Worm (Caenorhabditis elegans) whole organism, young adult: ENCODE data around the gene W03F9.1.

ENCODE experiments used
- B0336.3 ChIP-seq: fragments of 200-800 bp; sonication (Bioruptor generic); IDR thresholded peaks from 2 replicates; pipeline ENCODE4 v1.3.6; 2022; ENCODE audit warnings: missing genetic modification characterization, missing compliant biosample characterization
- F22D6.2 ChIP-seq: sonication (generic microtip); optimal IDR thresholded peaks from 2 replicates; lab custom pipeline; 2016; ENCODE audit warnings: mild to moderate bottlenecking, missing genetic modification characterization, missing compliant biosample characterization
- F49E8.2 ChIP-seq: sonication (generic microtip); optimal IDR thresholded peaks from 3 replicates; lab custom pipeline; 2017; ENCODE audit warnings: missing genetic modification characterization, mild to moderate bottlenecking, missing compliant biosample characterization, antibody characterized with exemption, moderate library complexity; ENCODE audit not compliant: insufficient read depth
- F52B5.7 ChIP-seq: sonication (generic microtip); optimal IDR thresholded peaks from 2 replicates; lab custom pipeline; 2016; ENCODE audit warnings: mild to moderate bottlenecking, missing genetic modification characterization, missing compliant biosample characterization
- ZK185.1 ChIP-seq: sonication (generic microtip); optimal IDR thresholded peaks from 2 replicates; lab custom pipeline; 2016; ENCODE audit warnings: mild to moderate bottlenecking, missing genetic modification characterization, missing compliant biosample characterization; ENCODE audit not compliant: poor library complexity, severe bottlenecking
- akir-1 ChIP-seq: fragments of 200-800 bp; sonication (Bioruptor generic); optimal IDR thresholded peaks from 2 replicates; lab custom pipeline; 2018; ENCODE audit warnings: mild to moderate bottlenecking, missing genetic modification characterization, moderate library complexity, missing compliant biosample characterization
- attf-5 ChIP-seq: fragments of 200-800 bp; sonication (Bioruptor generic); optimal IDR thresholded peaks from 2 replicates; lab custom pipeline; 2018; ENCODE audit warnings: mild to moderate bottlenecking, missing genetic modification characterization, missing compliant biosample characterization
- cebp-1 ChIP-seq, 2 experiments: fragments of 200-800 bp in 1 of 2; sonication (Bioruptor generic) in 1 of 2; sonication (generic microtip) in 1 of 2; IDR thresholded peaks in 1 of 2; optimal IDR thresholded peaks in 1 of 2; 2 replicates each; pipeline versions ENCODE4 v1.3.6 to Lab custom; 2017 to 2022; ENCODE audit warnings: missing compliant biosample characterization in 2 of 2, missing genetic modification characterization in 2 of 2, mild to moderate bottlenecking in 1 of 2, missing genetic modification reagents in 1 of 2, moderate library complexity in 1 of 2
- cebp-2 ChIP-seq: fragments of 200-800 bp; sonication (Bioruptor generic); IDR thresholded peaks from 2 replicates; pipeline ENCODE4 v1.3.6; 2022; ENCODE audit warnings: missing genetic modification characterization, missing compliant biosample characterization
- ceh-79 ChIP-seq: sonication (generic microtip); optimal IDR thresholded peaks from 2 replicates; lab custom pipeline; 2017; ENCODE audit warnings: mild to moderate bottlenecking, missing genetic modification characterization, missing compliant biosample characterization
- chd-7 ChIP-seq: sonication (generic microtip); optimal IDR thresholded peaks from 2 replicates; lab custom pipeline; 2016; ENCODE audit warnings: mild to moderate bottlenecking, missing genetic modification characterization, moderate library complexity, missing compliant biosample characterization
- egrh-3 ChIP-seq: fragments of 200-800 bp; sonication (Bioruptor generic); IDR thresholded peaks from 2 replicates; pipeline ENCODE4 v1.3.6; 2022; ENCODE audit warnings: missing genetic modification reagents, missing genetic modification characterization, missing compliant biosample characterization
- ekl-4 ChIP-seq: fragments of 200-800 bp; sonication (Bioruptor generic); IDR thresholded peaks from 2 replicates; pipeline ENCODE4 v1.3.6; 2022; ENCODE audit warnings: missing genetic modification reagents, missing genetic modification characterization, missing compliant biosample characterization
- ets-4 ChIP-seq: fragments of 200-800 bp; sonication (Bioruptor generic); optimal IDR thresholded peaks from 2 replicates; lab custom pipeline; 2018; ENCODE audit warnings: mild to moderate bottlenecking, missing genetic modification characterization, missing compliant biosample characterization
- hlh-26 ChIP-seq: fragments of 200-800 bp; sonication (Bioruptor generic); conservative IDR thresholded peaks from 2 replicates; pipeline ENCODE4 v1.3.6; 2022; ENCODE audit warnings: missing genetic modification reagents, missing genetic modification characterization, missing compliant biosample characterization
- hmg-1.2 ChIP-seq: fragments of 200-800 bp; sonication (Bioruptor generic); IDR thresholded peaks from 2 replicates; pipeline ENCODE4 v1.3.6; 2022; ENCODE audit warnings: missing genetic modification reagents, missing genetic modification characterization, missing compliant biosample characterization
- let-607 ChIP-seq, 2 experiments: fragments of 200-800 bp in 1 of 2; sonication (Bioruptor generic) in 1 of 2; sonication (generic microtip) in 1 of 2; optimal IDR thresholded peaks; 2 replicates each; lab custom pipeline; 2016 to 2018; ENCODE audit warnings: mild to moderate bottlenecking in 2 of 2, missing compliant biosample characterization in 2 of 2, missing genetic modification characterization in 2 of 2, moderate library complexity in 2 of 2, missing genotype in 1 of 2
- lsl-1 ChIP-seq: fragments of 200-800 bp; sonication (Bioruptor generic); optimal IDR thresholded peaks from 2 replicates; lab custom pipeline; 2018; ENCODE audit warnings: mild to moderate bottlenecking, missing genetic modification characterization, moderate library complexity, missing compliant biosample characterization
- madf-3 ChIP-seq: fragments of 200-800 bp; sonication (Bioruptor generic); IDR thresholded peaks from 2 replicates; pipeline ENCODE4 v1.3.6; 2022; ENCODE audit warnings: missing genetic modification reagents, missing genetic modification characterization, missing compliant biosample characterization
- madf-6 ChIP-seq: fragments of 200-800 bp; sonication (Bioruptor generic); IDR thresholded peaks from 2 replicates; pipeline ENCODE4 v1.3.6; 2022; ENCODE audit warnings: missing genetic modification reagents, missing genetic modification characterization, missing compliant biosample characterization
- mcd-1 ChIP-seq: fragments of 200-800 bp; sonication (Bioruptor generic); IDR thresholded peaks from 2 replicates; pipeline ENCODE4 v1.3.6; 2022; ENCODE audit warnings: missing genetic modification reagents, missing genetic modification characterization, missing compliant biosample characterization
- nhr-80 ChIP-seq: sonication (generic microtip); optimal IDR thresholded peaks from 2 replicates; lab custom pipeline; 2016; ENCODE audit warnings: missing genetic modification characterization, missing compliant biosample characterization
- pbrm-1 ChIP-seq: fragments of 200-800 bp; sonication (Bioruptor generic); IDR thresholded peaks from 2 replicates; pipeline ENCODE4 v1.3.6; 2022; ENCODE audit warnings: missing genetic modification reagents, missing genetic modification characterization, missing compliant biosample characterization
- snpc-4 ChIP-seq, 5 experiments: fragments of 150-350 bp in 1 of 5; sonication (generic microtip) in 4 of 5; optimal IDR thresholded peaks; 2 replicates each; lab custom pipeline; 2014 to 2018; ENCODE audit warnings: missing genetic modification characterization in 5 of 5, missing biosample characterization in 3 of 5, antibody characterized with exemption in 2 of 5, mild to moderate bottlenecking in 2 of 5, missing compliant biosample characterization in 2 of 5, missing genotype in 2 of 5, moderate library complexity in 2 of 5, missing genetic modification reagents in 1 of 5
- tlf-1 ChIP-seq: fragments of 200-800 bp; sonication (Bioruptor generic); optimal IDR thresholded peaks from 2 replicates; lab custom pipeline; 2018; ENCODE audit warnings: mild to moderate bottlenecking, missing genetic modification characterization, missing compliant biosample characterization
- unc-62 ChIP-seq: fragments of 150-350 bp; optimal IDR thresholded peaks from 2 replicates; lab custom pipeline; 2014; ENCODE audit warnings: missing biosample characterization, missing genetic modification reagents, missing genetic modification characterization
- zfh-2 ChIP-seq: fragments of 200-800 bp; sonication (Bioruptor generic); conservative IDR thresholded peaks from 2 replicates; pipeline ENCODE4 v1.3.6; 2022; ENCODE audit warnings: missing genetic modification reagents, missing genetic modification characterization, missing compliant biosample characterization
- ztf-26 ChIP-seq: sonication (generic microtip); optimal IDR thresholded peaks from 2 replicates; lab custom pipeline; 2017; ENCODE audit warnings: missing genetic modification characterization, missing compliant biosample characterization
- ztf-6 ChIP-seq: fragments of 200-800 bp; sonication (Bioruptor generic); IDR thresholded peaks from 2 replicates; pipeline ENCODE4 v1.3.6; 2022; ENCODE audit warnings: missing genetic modification reagents, missing genetic modification characterization, missing compliant biosample characterization

The W03F9.1 gene

DNA sequence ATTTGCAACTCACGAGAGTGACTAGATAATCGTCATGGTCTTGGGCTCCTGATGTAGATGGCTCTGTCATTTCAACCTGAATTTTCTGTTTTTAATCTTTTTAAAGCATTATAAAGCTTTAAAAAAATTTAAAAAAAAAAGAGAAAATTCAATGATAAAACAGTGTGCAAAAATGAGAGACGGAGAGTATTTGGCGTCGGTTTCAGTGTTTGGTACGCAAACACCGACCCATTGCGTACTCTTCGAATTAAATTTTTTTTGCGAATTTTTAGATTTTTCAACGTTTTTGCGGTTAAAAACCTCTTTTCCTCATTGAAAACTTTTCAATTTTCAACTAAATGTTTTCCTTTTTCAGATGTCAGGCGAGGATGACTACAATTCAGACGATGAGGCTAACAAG lies 1.4 kb upstream of the W03F9.1 start, which contains the start of the genes W03F9.2 and sftb-2 (continued):
- TF ChIP-seq hlh-26 (GFP tag; lab: Robert Waterston, UW) (no peak), mcd-1 (GFP tag; lab: Robert Waterston, UW) (peak; percentile 13; the same call in 1 of the 2 replicates), ZK185.1 (tag; lab: Kevin White, UChicago) (no peak), F52B5.7 (no peak), hmg-1.2 (GFP tag; lab: Robert Waterston, UW) (peak; percentile 93), unc-62 (GFP tag; lab: Kevin White, UChicago) (no peak)

DNA sequence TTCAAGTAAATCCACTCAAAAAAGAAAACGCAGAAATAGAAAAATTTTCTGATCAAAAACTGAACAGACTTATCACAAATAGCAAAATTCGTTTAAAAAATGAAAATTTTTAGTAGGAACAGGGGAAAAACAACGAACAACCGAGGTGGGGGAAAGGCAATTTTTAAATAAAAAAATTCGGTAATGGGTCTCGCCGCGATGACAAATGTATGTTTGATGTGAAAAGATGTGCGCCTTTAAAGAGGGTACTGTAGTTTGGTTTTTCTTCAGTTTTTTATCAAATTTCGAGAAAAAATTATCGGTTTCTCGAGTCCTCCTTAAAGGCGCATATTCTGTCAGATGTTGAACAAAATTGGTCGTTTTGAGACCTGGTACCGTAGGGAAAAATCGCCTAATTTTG lies 2.6 kb downstream of the W03F9.1 start:
- peak; percentile 48 for TF ChIP-seq madf-6
- no peak for TF ChIP-seq zfh-2 (GFP tag; lab: Robert Waterston, UW)
- TF ChIP-seq pbrm-1 (GFP tag; lab: Robert Waterston, UW): 0 out of 2 replicates have a peak, but pooled peaks have one; percentile 14
- TF ChIP-seq lsl-1 (GFP tag; lab: Kevin White, UChicago): peak; percentile 11
- TF ChIP-seq F49E8.2 (tag; lab: Kevin White, UChicago): peak; percentile 8
- no peak for TF ChIP-seq ztf-6
- TF ChIP-seq, all 124 proteins: peak for 4

DNA sequence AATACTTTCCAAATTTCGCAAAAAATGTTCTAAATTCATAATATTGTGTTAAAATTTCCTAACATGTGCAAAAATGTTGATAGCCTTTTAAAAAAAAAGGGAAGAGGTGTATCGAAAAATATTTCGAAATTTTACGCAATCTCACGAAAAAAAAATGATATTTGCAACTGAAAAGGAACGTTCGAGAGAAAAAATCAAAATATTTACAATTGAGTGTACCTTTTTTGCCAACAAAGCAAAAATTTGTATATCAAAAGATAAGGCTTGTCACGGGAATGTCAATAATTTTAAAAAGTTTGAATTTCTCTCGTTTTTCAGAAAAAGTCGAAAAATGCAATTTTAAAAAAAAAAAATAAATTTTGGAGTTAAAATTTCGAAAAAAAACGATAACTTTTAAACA lies 3.0 kb downstream of the W03F9.1 start:
- TF ChIP-seq B0336.3: no peak
- TF ChIP-seq madf-3: 0 out of 2 replicates have a peak, but pooled peaks have one; percentile 51
- peak; percentile 59; the same call in 1 of the 2 replicates for TF ChIP-seq cebp-1 (GFP tag; IDR thresholded peaks at IDR 0.05; lab: Robert Waterston, UW)
- TF ChIP-seq cebp-1 (tag; optimal IDR thresholded peaks at IDR 0.05; lab: Kevin White, UChicago): peak; percentile 85
- peak; percentile 2 for TF ChIP-seq ztf-26 (tag; lab: Kevin White, UChicago)
- no peak for TF ChIP-seq tlf-1
- peak; percentile 27 for TF ChIP-seq nhr-80
- TF ChIP-seq let-607 (tag; optimal IDR thresholded peaks at IDR 0.05; lab: Kevin White, UChicago): peak; percentile 97 to 99
- TF ChIP-seq snpc-4 (GFP tag; optimal IDR thresholded peaks at IDR 0.05; lab: Kevin White, UChicago): no peak
- TF ChIP-seq snpc-4 (tag; optimal IDR thresholded peaks at IDR 0.05; lab: Kevin White, UChicago): peak in 1 of 4 experiments; percentile 15
- no peak for TF ChIP-seq chd-7 (tag; lab: Kevin White, UChicago)
- peak; percentile 57 for TF ChIP-seq attf-5 (GFP tag; lab: Kevin White, UChicago)
- peak; percentile 22 for TF ChIP-seq unc-62 (GFP tag; lab: Kevin White, UChicago)
- peak; percentile 30 for TF ChIP-seq ceh-79

DNA sequence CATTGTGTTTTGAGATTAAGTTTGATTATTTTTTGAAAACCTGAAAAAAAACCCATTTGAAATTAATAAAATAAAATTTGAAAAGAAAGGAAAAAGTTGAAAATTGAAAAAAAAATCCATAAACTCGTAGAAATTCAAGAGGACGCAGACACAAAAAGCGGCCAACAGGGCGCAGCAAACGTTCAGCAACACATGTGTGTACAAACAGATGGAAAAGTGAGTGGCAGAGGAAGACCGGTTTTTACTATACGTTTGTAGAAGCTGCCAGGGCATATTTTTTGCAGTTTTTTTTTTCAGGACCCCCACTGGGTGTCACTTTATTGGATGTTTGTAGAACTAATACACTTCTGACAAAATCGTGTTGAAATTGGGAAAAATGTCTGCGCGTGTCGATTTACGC lies 3.8 kb downstream of the W03F9.1 start, which contains the start of gene cgp-1:
cgp-1 (minus strand) TSS at position 40 of the 400 bp plus-strand sequence.
- TF ChIP-seq F22D6.2 (tag; lab: Kevin White, UChicago): no peak
- TF ChIP-seq ekl-4: no peak
- peak in 1 of 2 experiments; percentile 11 for TF ChIP-seq let-607 (tag; optimal IDR thresholded peaks at IDR 0.05; lab: Kevin White, UChicago)
- TF ChIP-seq hmg-1.2 (GFP tag; lab: Robert Waterston, UW): peak; percentile 9; the same call in 1 of the 2 replicates

DNA sequence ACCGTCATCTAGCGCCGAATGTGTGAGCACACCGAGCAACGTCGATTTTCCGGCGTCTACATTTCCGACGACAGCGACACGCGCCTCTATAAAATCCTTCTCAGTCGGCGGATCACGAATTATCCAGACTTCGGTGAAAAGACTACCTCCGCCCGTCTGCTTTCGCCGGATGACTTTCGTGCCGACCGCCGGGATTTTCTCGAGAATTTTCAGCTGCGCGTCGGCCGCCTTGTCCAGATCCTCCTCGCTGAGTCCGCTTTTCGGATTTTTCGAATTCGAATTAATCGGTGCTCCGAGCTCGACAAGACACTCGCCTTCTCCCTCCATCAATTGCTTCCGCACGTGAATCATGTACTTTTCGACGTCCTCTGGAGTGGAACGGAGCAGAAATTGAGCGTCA lies 4.3 kb downstream of the W03F9.1 start:
- TF ChIP-seq ets-4 (no peak), egrh-3 (GFP tag; lab: Robert Waterston, UW) (peak; percentile 25; the same call in 1 of the 2 replicates), cebp-2 (GFP tag; lab: Robert Waterston, UW) (0 out of 2 replicates have a peak, but pooled peaks have one; percentile 52), akir-1 (GFP tag; lab: Kevin White, UChicago) (no peak), zfh-2 (GFP tag; lab: Robert Waterston, UW) (peak; percentile 86)
